Fruit fly (Drosophila melanogaster): ENCODE measurements around the gene CG6012.

DNA sequence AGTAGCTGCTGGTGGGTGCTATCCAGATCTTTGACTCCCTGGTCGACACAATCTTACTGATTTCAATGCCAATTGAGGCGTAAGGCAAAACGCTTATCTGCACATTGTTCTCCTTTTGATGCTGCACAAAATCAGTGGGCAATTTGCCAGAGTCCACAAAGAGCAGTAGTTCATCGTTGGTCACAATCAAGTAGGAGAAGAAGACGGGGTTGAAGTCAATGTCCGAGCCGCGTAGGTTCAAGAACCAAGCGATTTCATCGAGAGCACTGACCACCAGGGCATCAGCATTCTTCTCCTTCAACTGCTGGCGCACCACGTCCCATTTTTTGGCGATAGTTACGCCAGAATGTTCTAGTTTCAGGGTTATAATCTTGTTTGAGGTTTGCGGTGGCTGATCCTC, 48.0 kb upstream of the CG6012 start:
- TF ChIP-seq Hr38 (GFP tag; optimal IDR thresholded peaks at IDR 0.05) (no peak), Ets96B (tag; optimal IDR thresholded peaks at IDR 0.05) (no peak)
